Fruit fly (Drosophila melanogaster) whole organism, prepupa: ENCODE data around the gene ND-20L.

Source experiments
- Blimp-1 ChIP-seq: fragments of 200-800 bp; sonication (Bioruptor generic); optimal IDR thresholded peaks from 3 replicates; lab custom pipeline; 2017; ENCODE audit warnings: missing biosample characterization, missing genetic modification characterization, mild to moderate bottlenecking, moderate library complexity, missing genetic modification reagents
- CG10669 ChIP-seq: fragments of 200-800 bp; sonication (Bioruptor generic); optimal IDR thresholded peaks from 3 replicates; lab custom pipeline; 2018; ENCODE audit warnings: missing biosample characterization, mild to moderate bottlenecking, missing genetic modification characterization, moderate library complexity
- CG11294 ChIP-seq: fragments of 200-800 bp; sonication (Bioruptor generic); IDR thresholded peaks from 2 replicates; pipeline ENCODE4 v1.3.6; 2022; ENCODE audit warnings: missing biosample characterization, missing genetic modification characterization
- CG11762 ChIP-seq: fragments of 200-800 bp; sonication (Bioruptor generic); optimal IDR thresholded peaks from 3 replicates; lab custom pipeline; 2016; ENCODE audit warnings: missing biosample characterization, missing genetic modification characterization; ENCODE audit not compliant: insufficient read depth
- CG15336 ChIP-seq: fragments of 200-800 bp; sonication (Bioruptor generic); IDR thresholded peaks from 2 replicates; pipeline ENCODE4 v1.3.6; 2022; ENCODE audit warnings: missing biosample characterization, missing genetic modification characterization
- CG1621 ChIP-seq: fragments of 200-800 bp; sonication (Bioruptor generic); optimal IDR thresholded peaks from 3 replicates; lab custom pipeline; 2018; ENCODE audit warnings: missing biosample characterization, mild to moderate bottlenecking, missing genetic modification characterization
- CG3032 ChIP-seq: fragments of 200-800 bp; optimal IDR thresholded peaks from 2 replicates; lab custom pipeline; 2019; ENCODE audit warnings: missing biosample characterization, mild to moderate bottlenecking, missing genetic modification characterization, moderate library complexity
- CG32006 ChIP-seq: fragments of 200-800 bp; sonication (Bioruptor generic); optimal IDR thresholded peaks from 3 replicates; lab custom pipeline; 2017; ENCODE audit warnings: missing biosample characterization, mild to moderate bottlenecking, missing genetic modification characterization
- CG34406 ChIP-seq: fragments of 200-800 bp; sonication (Bioruptor generic); optimal IDR thresholded peaks from 3 replicates; lab custom pipeline; 2016; ENCODE audit warnings: missing biosample characterization, missing genetic modification characterization
- CG4318 ChIP-seq: fragments of 200-800 bp; sonication (Bioruptor generic); optimal IDR thresholded peaks from 3 replicates; lab custom pipeline; 2017; ENCODE audit warnings: missing biosample characterization, mild to moderate bottlenecking, missing genetic modification characterization
- CG6163 ChIP-seq: fragments of 200-800 bp; sonication (Bioruptor generic); IDR thresholded peaks from 3 replicates; pipeline ENCODE4 v1.3.6; 2022; ENCODE audit warnings: missing biosample characterization, missing genetic modification characterization
- CG6276 ChIP-seq: fragments of 200-800 bp; sonication (Bioruptor generic); optimal IDR thresholded peaks from 2 replicates; lab custom pipeline; 2017; ENCODE audit warnings: missing biosample characterization, mild to moderate bottlenecking, missing genetic modification characterization
- CG6854 ChIP-seq: fragments of 200-800 bp; sonication (Bioruptor generic); optimal IDR thresholded peaks from 2 replicates; lab custom pipeline; 2017; ENCODE audit warnings: missing biosample characterization, mild to moderate bottlenecking, missing genetic modification characterization
- CG7368 ChIP-seq: fragments of 200-800 bp; sonication (Bioruptor generic); optimal IDR thresholded peaks from 3 replicates; lab custom pipeline; 2016; ENCODE audit warnings: missing biosample characterization, missing genetic modification characterization
- CG8119 ChIP-seq: fragments of 200-800 bp; sonication (Bioruptor generic); IDR thresholded peaks from 3 replicates; pipeline ENCODE4 v1.3.6; 2022; ENCODE audit warnings: missing biosample characterization, missing genetic modification characterization
- CG8319 ChIP-seq: fragments of 200-800 bp; sonication (Bioruptor generic); optimal IDR thresholded peaks from 3 replicates; lab custom pipeline; 2016; ENCODE audit warnings: missing biosample characterization, missing genetic modification characterization
- CG8632 ChIP-seq: fragments of 200-800 bp; sonication (Bioruptor generic); optimal IDR thresholded peaks from 3 replicates; lab custom pipeline; 2016; ENCODE audit warnings: missing biosample characterization, missing genetic modification characterization
- Eip75B ChIP-seq: fragments of 200-800 bp; sonication (Bioruptor generic); optimal IDR thresholded peaks from 3 replicates; lab custom pipeline; 2016; ENCODE audit warnings: missing biosample characterization, missing genetic modification characterization
- Eip78C ChIP-seq: fragments of 200-800 bp; sonication (Bioruptor generic); peaks from one replicate; lab custom pipeline; 2016; ENCODE audit warnings: missing biosample characterization, missing genetic modification characterization
- Ets21C ChIP-seq: fragments of 200-800 bp; sonication (Bioruptor generic); optimal IDR thresholded peaks from 3 replicates; lab custom pipeline; 2016; ENCODE audit warnings: missing biosample characterization, missing genetic modification characterization
- Gug ChIP-seq: fragments of 200-800 bp; sonication (Bioruptor generic); IDR thresholded peaks from 2 replicates; pipeline ENCODE4 v1.3.6; 2022; ENCODE audit warnings: missing biosample characterization, missing genetic modification characterization
- Hr38 ChIP-seq: sonication (Bioruptor generic); optimal IDR thresholded peaks from 2 replicates; lab custom pipeline; 2016; ENCODE audit warnings: missing biosample characterization, missing genetic modification characterization
- Hr39 ChIP-seq: fragments of 200-800 bp; sonication (Bioruptor generic); optimal IDR thresholded peaks from 2 replicates; lab custom pipeline; 2016; ENCODE audit warnings: missing biosample characterization, missing genetic modification characterization
- Hr4 ChIP-seq: fragments of 200-800 bp; sonication (Bioruptor generic); optimal IDR thresholded peaks from 3 replicates; lab custom pipeline; 2016; ENCODE audit warnings: missing biosample characterization, missing genetic modification characterization
- Met ChIP-seq: fragments of 200-800 bp; sonication (Bioruptor generic); optimal IDR thresholded peaks from 3 replicates; lab custom pipeline; 2016; ENCODE audit warnings: missing biosample characterization, missing genetic modification characterization
- OdsH ChIP-seq: fragments of 200-800 bp; sonication (Bioruptor generic); optimal IDR thresholded peaks from 3 replicates; lab custom pipeline; 2016; ENCODE audit warnings: missing biosample characterization, missing genetic modification characterization
- Smox ChIP-seq: fragments of 200-800 bp; sonication (Bioruptor generic); optimal IDR thresholded peaks from 3 replicates; lab custom pipeline; 2016; ENCODE audit warnings: missing biosample characterization, missing genetic modification characterization
- Sox14 ChIP-seq: fragments of 200-800 bp; sonication (Bioruptor generic); optimal IDR thresholded peaks from 3 replicates; lab custom pipeline; 2016; ENCODE audit warnings: missing biosample characterization, missing genetic modification characterization
- Sox15 ChIP-seq: fragments of 200-800 bp; sonication (Bioruptor generic); optimal IDR thresholded peaks from 3 replicates; lab custom pipeline; 2016; ENCODE audit warnings: missing biosample characterization, missing genetic modification characterization
- acj6 ChIP-seq: fragments of 200-800 bp; sonication (Bioruptor generic); optimal IDR thresholded peaks from 3 replicates; lab custom pipeline; 2016; ENCODE audit warnings: missing biosample characterization, missing genetic modification characterization
- dac ChIP-seq: fragments of 200-800 bp; sonication (Bioruptor generic); optimal IDR thresholded peaks from 2 replicates; lab custom pipeline; 2017; ENCODE audit warnings: missing biosample characterization, mild to moderate bottlenecking, missing genetic modification characterization
- dsx ChIP-seq: fragments of 200-800 bp; optimal IDR thresholded peaks from 3 replicates; lab custom pipeline; 2019; ENCODE audit warnings: missing biosample characterization, mild to moderate bottlenecking, missing genetic modification characterization, moderate library complexity; ENCODE audit not compliant: poor library complexity, severe bottlenecking
- eg ChIP-seq: fragments of 200-800 bp; sonication (Bioruptor generic); IDR thresholded peaks from 3 replicates; pipeline ENCODE4 v1.3.6; 2022; ENCODE audit warnings: missing biosample characterization, missing genetic modification characterization
- esn ChIP-seq: fragments of 200-800 bp; sonication (Bioruptor generic); optimal IDR thresholded peaks from 2 replicates; lab custom pipeline; 2016; ENCODE audit warnings: missing biosample characterization, mild to moderate bottlenecking, missing genetic modification characterization, moderate library complexity
- fd59A ChIP-seq: fragments of 200-800 bp; sonication (Bioruptor generic); optimal IDR thresholded peaks from 2 replicates; lab custom pipeline; 2017; ENCODE audit warnings: missing biosample characterization, mild to moderate bottlenecking, missing genetic modification characterization, missing genetic modification reagents
- fd85E ChIP-seq: fragments of 200-800 bp; sonication (Bioruptor generic); optimal IDR thresholded peaks from 3 replicates; lab custom pipeline; 2016; ENCODE audit warnings: missing biosample characterization, missing genetic modification characterization
- lz ChIP-seq: fragments of 200-800 bp; sonication (Bioruptor generic); optimal IDR thresholded peaks from 3 replicates; lab custom pipeline; 2016; ENCODE audit warnings: missing biosample characterization, missing genetic modification characterization
- pdm3 ChIP-seq: fragments of 200-800 bp; sonication (Bioruptor generic); optimal IDR thresholded peaks from 3 replicates; lab custom pipeline; 2016; ENCODE audit warnings: missing biosample characterization, missing genetic modification characterization
- salr ChIP-seq, 2 experiments: fragments of 200-800 bp; sonication (Bioruptor generic); optimal IDR thresholded peaks; 3 replicates each; lab custom pipeline; 2016 to 2018; ENCODE audit warnings: missing biosample characterization in 2 of 2, missing genetic modification characterization in 2 of 2, mild to moderate bottlenecking in 1 of 2
- spab ChIP-seq: fragments of 200-800 bp; sonication (Bioruptor generic); optimal IDR thresholded peaks from 2 replicates; lab custom pipeline; 2017; ENCODE audit warnings: missing biosample characterization, mild to moderate bottlenecking, missing genetic modification characterization, missing genetic modification reagents
- ss ChIP-seq, 2 experiments: fragments of 200-800 bp; sonication (Bioruptor generic); optimal IDR thresholded peaks; 2 replicates in 1 of 2; 3 replicates in 1 of 2; lab custom pipeline; 2017 to 2018; ENCODE audit warnings: mild to moderate bottlenecking in 2 of 2, missing biosample characterization in 2 of 2, missing genetic modification characterization in 2 of 2, moderate library complexity in 1 of 2
- topi ChIP-seq: fragments of 200-800 bp; sonication (Bioruptor generic); optimal IDR thresholded peaks from 3 replicates; lab custom pipeline; 2016; ENCODE audit warnings: missing biosample characterization, missing genetic modification characterization

ND-20L gene

DNA sequence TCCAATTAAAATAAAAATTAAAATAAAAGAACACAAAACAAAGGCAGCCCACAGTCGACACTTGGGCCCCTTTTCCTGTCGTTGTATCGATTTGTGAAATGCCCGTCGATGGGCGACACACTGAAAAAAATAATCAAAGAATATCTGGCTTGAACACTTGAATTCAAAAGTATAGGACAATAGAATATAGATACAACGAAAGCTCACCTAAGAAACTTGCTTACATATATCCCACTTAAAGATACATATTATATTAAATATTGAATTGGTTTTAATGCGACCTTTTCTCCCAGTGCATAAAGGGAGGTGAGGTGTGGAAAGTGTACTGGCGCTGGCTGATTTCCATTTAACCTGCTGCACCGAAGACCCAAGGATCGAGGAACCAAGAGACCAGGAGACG lies 6.6 kb downstream of the ND-20L start (continued):
- TF ChIP-seq eg (GFP tag; lab: Robert Waterston, UW) (peak; percentile 24; the same call in 1 of the 3 replicates), Eip78C (GFP tag; lab: Kevin White, UChicago) (peak; percentile 83), CG10669 (peak; percentile 75), CG8319 (GFP tag; lab: Kevin White, UChicago) (peak; percentile 28), salr (GFP tag; optimal IDR thresholded peaks at IDR 0.05; lab: Kevin White, UChicago) (peak; percentile 5 to 27), spab (GFP tag; lab: Kevin White, UChicago) (peak; percentile 67), Blimp-1 (no peak), CG32006 (GFP tag; lab: Kevin White, UChicago) (peak; percentile 37), Hr38 (no peak), esn (GFP tag; lab: Kevin White, UChicago) (peak; percentile 47), Met (GFP tag; lab: Kevin White, UChicago) (peak; percentile 41), Gug (GFP tag; lab: Robert Waterston, UW) (peak; percentile 61), CG11294 (GFP tag; lab: Robert Waterston, UW) (no peak), acj6 (GFP tag; lab: Kevin White, UChicago) (peak; percentile 41), topi (peak; percentile 47), Ets21C (GFP tag; lab: Kevin White, UChicago) (peak; percentile 35), CG6854 (GFP tag; lab: Kevin White, UChicago) (no peak), ss (GFP tag; optimal IDR thresholded peaks at IDR 0.05; lab: Kevin White, UChicago) (peak in 1 of 2 experiments; percentile 55), CG11762 (no peak), CG7368 (peak; percentile 36), CG6163 (peak; percentile 68; the same call in 2 of the 3 replicates), Sox15 (GFP tag; lab: Kevin White, UChicago) (no peak), CG8632 (GFP tag; lab: Kevin White, UChicago) (peak; percentile 26), CG34406 (GFP tag; lab: Kevin White, UChicago) (peak; percentile 26), CG1621 (tag; lab: Kevin White, UChicago) (peak; percentile 37), Eip75B (GFP tag; lab: Kevin White, UChicago) (peak; percentile 44), Hr4 (GFP tag; lab: Kevin White, UChicago) (peak; percentile 37), fd59A (GFP tag; lab: Kevin White, UChicago) (peak; percentile 55), fd85E (GFP tag; lab: Kevin White, UChicago) (no peak), pdm3 (GFP tag; lab: Kevin White, UChicago) (peak; percentile 35), Smox (GFP tag; lab: Kevin White, UChicago) (peak; percentile 19), Sox14 (GFP tag; lab: Kevin White, UChicago) (peak; percentile 36), CG15336 (GFP tag; lab: Robert Waterston, UW) (0 out of 2 replicates have a peak, but pooled peaks have one; percentile 29), dac (GFP tag; lab: Kevin White, UChicago) (no peak), CG4318 (GFP tag; lab: Kevin White, UChicago) (no peak), lz (GFP tag; lab: Kevin White, UChicago) (peak; percentile 29), dsx (peak; percentile 65), Hr39 (GFP tag; lab: Kevin White, UChicago) (peak; percentile 22), CG6276 (GFP tag; lab: Kevin White, UChicago) (no peak), CG8119 (GFP tag; lab: Robert Waterston, UW) (peak; percentile 49; the same call in 2 of the 3 replicates), CG3032 (tag; lab: Kevin White, UChicago) (peak; percentile 74), OdsH (GFP tag; lab: Kevin White, UChicago) (peak; percentile 45)
